Worm (Caenorhabditis elegans) whole organism, L3 larva: ENCODE measurements around the gene math-5.

Experiments
- ZK546.5 ChIP-seq: sonication (generic microtip); optimal IDR thresholded peaks from 2 replicates; lab custom pipeline; 2017; ENCODE audit warnings: missing biosample characterization, missing genetic modification characterization
- ama-1 ChIP-seq: fragments of 150-350 bp; optimal IDR thresholded peaks from 2 replicates; lab custom pipeline; 2018
- ceh-16 ChIP-seq: sonication (generic microtip); optimal IDR thresholded peaks from 2 replicates; lab custom pipeline; 2017; ENCODE audit warnings: missing biosample characterization, missing genetic modification characterization
- ceh-28 ChIP-seq: fragments of 150-350 bp; optimal IDR thresholded peaks from 2 replicates; lab custom pipeline; 2014; ENCODE audit warnings: missing biosample characterization, missing genetic modification reagents, missing genetic modification characterization
- ceh-82 ChIP-seq: fragments of 150-350 bp; optimal IDR thresholded peaks from 2 replicates; lab custom pipeline; 2014; ENCODE audit warnings: missing biosample characterization, missing genetic modification characterization
- daf-12 ChIP-seq: fragments of 150-350 bp; optimal IDR thresholded peaks from 2 replicates; lab custom pipeline; 2014; ENCODE audit warnings: missing biosample characterization, missing genetic modification reagents, missing genetic modification characterization
- egl-27 ChIP-seq: sonication (generic microtip); optimal IDR thresholded peaks from 4 replicates; lab custom pipeline; 2017; ENCODE audit warnings: missing biosample characterization, missing genetic modification reagents, missing genetic modification characterization
- egl-5 ChIP-seq: fragments of 150-350 bp; optimal IDR thresholded peaks from 2 replicates; lab custom pipeline; 2017; ENCODE audit warnings: missing biosample characterization, missing genetic modification reagents, missing genetic modification characterization, inconsistent platforms
- elt-1 ChIP-seq: fragments of 150-350 bp; optimal IDR thresholded peaks from 2 replicates; lab custom pipeline; 2014; ENCODE audit warnings: missing biosample characterization, missing genetic modification characterization
- elt-2 ChIP-seq: sonication (generic microtip); optimal IDR thresholded peaks from 2 replicates; lab custom pipeline; 2016; ENCODE audit warnings: missing genetic modification reagents, mild to moderate bottlenecking, missing genetic modification characterization, missing compliant biosample characterization
- elt-3 ChIP-seq, 3 experiments: fragments of 150-350 bp in 1 of 3; sonication (generic microtip) in 2 of 3; optimal IDR thresholded peaks; 2 replicates in 2 of 3; 4 replicates in 1 of 3; lab custom pipeline; 2014 to 2017; ENCODE audit warnings: missing biosample characterization in 3 of 3, missing genetic modification characterization in 3 of 3
- eor-1 ChIP-seq, 2 experiments: fragments of 150-350 bp; optimal IDR thresholded peaks; 2 replicates each; lab custom pipeline; 2014 to 2018; ENCODE audit warnings: missing biosample characterization in 2 of 2, missing genetic modification characterization in 2 of 2
- fos-1 ChIP-seq: fragments of 150-350 bp; optimal IDR thresholded peaks from 2 replicates; lab custom pipeline; 2014; ENCODE audit warnings: missing biosample characterization, missing genetic modification characterization
- hmg-11 ChIP-seq: sonication (generic microtip); optimal IDR thresholded peaks from 2 replicates; lab custom pipeline; 2016; ENCODE audit warnings: missing genetic modification characterization, missing compliant biosample characterization
- lin-15B ChIP-seq: fragments of 150-350 bp; optimal IDR thresholded peaks from 2 replicates; lab custom pipeline; 2014; ENCODE audit warnings: missing biosample characterization, missing genetic modification characterization
- lin-39 ChIP-seq: fragments of 150-350 bp; optimal IDR thresholded peaks from 2 replicates; lab custom pipeline; 2018; ENCODE audit warnings: missing biosample characterization, missing genetic modification reagents, missing genetic modification characterization
- lsy-12 ChIP-seq: sonication (generic microtip); optimal IDR thresholded peaks from 2 replicates; lab custom pipeline; 2016; ENCODE audit warnings: mild to moderate bottlenecking, missing genetic modification characterization, missing compliant biosample characterization
- mdl-1 ChIP-seq: fragments of 150-350 bp; optimal IDR thresholded peaks from 2 replicates; lab custom pipeline; 2014; ENCODE audit warnings: missing biosample characterization, missing genetic modification characterization
- nfya-1 ChIP-seq: sonication (generic microtip); optimal IDR thresholded peaks from 2 replicates; lab custom pipeline; 2017; ENCODE audit warnings: missing genetic modification characterization, mild to moderate bottlenecking, missing compliant biosample characterization, antibody characterized with exemption, moderate library complexity; ENCODE audit not compliant: insufficient read depth
- nhr-11 ChIP-seq: fragments of 150-350 bp; optimal IDR thresholded peaks from 2 replicates; lab custom pipeline; 2014; ENCODE audit warnings: missing biosample characterization, missing genetic modification characterization
- nhr-12 ChIP-seq: fragments of 150-350 bp; optimal IDR thresholded peaks from 2 replicates; lab custom pipeline; 2014; ENCODE audit warnings: missing biosample characterization, missing genetic modification characterization
- nhr-237 ChIP-seq: fragments of 150-350 bp; optimal IDR thresholded peaks from 2 replicates; lab custom pipeline; 2014; ENCODE audit warnings: missing biosample characterization, missing genetic modification characterization
- nhr-25 ChIP-seq: sonication (generic microtip); optimal IDR thresholded peaks from 2 replicates; lab custom pipeline; 2017; ENCODE audit warnings: missing biosample characterization, missing genetic modification characterization
- nhr-28 ChIP-seq: fragments of 150-350 bp; optimal IDR thresholded peaks from 2 replicates; lab custom pipeline; 2014; ENCODE audit warnings: missing biosample characterization, missing genetic modification characterization
- nhr-43 ChIP-seq: sonication (generic microtip); optimal IDR thresholded peaks from 2 replicates; lab custom pipeline; 2016; ENCODE audit warnings: mild to moderate bottlenecking, missing genetic modification characterization, missing compliant biosample characterization; ENCODE audit not compliant: poor library complexity, severe bottlenecking
- nhr-67 ChIP-seq: fragments of 150-350 bp; optimal IDR thresholded peaks from 2 replicates; lab custom pipeline; 2014; ENCODE audit warnings: missing biosample characterization, missing genetic modification characterization
- nhr-77 ChIP-seq: fragments of 150-350 bp; optimal IDR thresholded peaks from 2 replicates; lab custom pipeline; 2014; ENCODE audit warnings: missing biosample characterization, missing genetic modification characterization
- sea-2 ChIP-seq: fragments of 150-350 bp; sonication (generic microtip); optimal IDR thresholded peaks from 4 replicates; lab custom pipeline; 2014; ENCODE audit warnings: missing biosample characterization, missing genetic modification reagents, missing genetic modification characterization
- skn-1 ChIP-seq: fragments of 150-350 bp; optimal IDR thresholded peaks from 2 replicates; lab custom pipeline; 2014; ENCODE audit warnings: missing biosample characterization, missing genetic modification characterization
- snpc-4 ChIP-seq: fragments of 150-350 bp; optimal IDR thresholded peaks from 2 replicates; lab custom pipeline; 2014; ENCODE audit warnings: missing biosample characterization, missing genetic modification characterization
- unc-39 ChIP-seq: sonication (generic microtip); optimal IDR thresholded peaks from 4 replicates; lab custom pipeline; 2017; ENCODE audit warnings: missing biosample characterization, missing genetic modification characterization
- unc-62 ChIP-seq: fragments of 150-350 bp; sonication (generic microtip); optimal IDR thresholded peaks from 4 replicates; lab custom pipeline; 2014; ENCODE audit warnings: missing biosample characterization, missing genetic modification reagents, missing genetic modification characterization
- zag-1 ChIP-seq: fragments of 150-350 bp; optimal IDR thresholded peaks from 2 replicates; lab custom pipeline; 2014; ENCODE audit warnings: missing biosample characterization, missing genetic modification characterization
- ztf-11 ChIP-seq: fragments of 150-350 bp; optimal IDR thresholded peaks from 2 replicates; lab custom pipeline; 2014; ENCODE audit warnings: missing biosample characterization, missing genetic modification characterization
- ztf-4 ChIP-seq: fragments of 150-350 bp; optimal IDR thresholded peaks from 2 replicates; lab custom pipeline; 2014; ENCODE audit warnings: missing biosample characterization, missing genetic modification characterization

math-5 gene

DNA sequence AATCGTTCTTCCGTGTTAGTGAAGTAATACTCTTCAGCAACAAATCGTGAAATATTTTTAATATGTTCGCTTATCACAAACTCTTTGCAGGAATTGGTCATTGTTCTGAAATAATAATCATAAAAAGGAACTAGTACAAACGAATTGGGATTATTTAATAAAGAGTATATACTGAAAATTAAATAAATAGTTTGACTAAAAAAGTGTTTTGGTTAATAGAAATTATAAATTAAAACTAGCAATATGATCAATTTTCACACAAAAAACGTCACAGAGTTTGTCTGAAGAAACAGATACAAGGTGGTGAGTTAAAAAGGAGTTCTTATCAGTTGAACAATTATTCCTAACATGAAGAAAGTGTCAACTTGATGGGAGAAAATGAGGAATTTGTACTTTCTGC is at the start of gene math-5:
TSS of gene math-5 (minus strand) at position 101 of the 400 bp plus-strand sequence.
- TF ChIP-seq skn-1 (tag; lab: Kevin White, UChicago): no peak
- TF ChIP-seq nhr-67 (tag; lab: Kevin White, UChicago): no peak
- TF ChIP-seq egl-27 (tag; lab: Kevin White, UChicago): no peak
- TF ChIP-seq ceh-82: no peak
- no peak for TF ChIP-seq ZK546.5 (tag; lab: Kevin White, UChicago)
- TF ChIP-seq ama-1 (lab: Kevin White, UChicago): no peak
- TF ChIP-seq nhr-25 (tag; lab: Kevin White, UChicago): no peak
- TF ChIP-seq snpc-4 (tag; lab: Kevin White, UChicago): no peak
- TF ChIP-seq mdl-1 (tag; lab: Kevin White, UChicago): no peak
- TF ChIP-seq nhr-77 (tag; lab: Kevin White, UChicago): no peak
- TF ChIP-seq nhr-237 (tag; lab: Kevin White, UChicago): no peak
- no peak for TF ChIP-seq hmg-11 (tag; lab: Kevin White, UChicago)
- no peak for TF ChIP-seq unc-62 (GFP tag; lab: Kevin White, UChicago)

DNA sequence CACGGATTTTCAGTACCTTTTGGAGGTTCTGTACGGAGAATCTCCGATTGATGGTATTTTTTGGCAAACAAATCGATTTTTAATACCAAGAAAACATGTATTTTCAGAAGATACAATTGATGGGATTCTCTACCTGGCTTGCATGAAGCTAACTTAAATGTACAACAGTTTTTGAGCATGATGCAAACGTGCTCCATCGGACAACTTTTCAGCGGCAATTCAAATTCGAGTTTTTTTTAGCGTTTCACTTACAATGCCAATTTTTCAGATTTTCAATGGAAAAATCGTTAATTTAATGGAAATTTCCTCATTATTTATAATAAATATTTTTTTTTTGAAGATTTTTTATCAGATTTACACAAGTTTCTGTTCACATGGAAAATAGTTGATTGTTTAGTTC is 46.0 kb upstream of the math-5 start:
- TF ChIP-seq elt-3 (tag; optimal IDR thresholded peaks at IDR 0.05; lab: Kevin White, UChicago): no peak
- no peak for TF ChIP-seq nhr-28 (tag; lab: Kevin White, UChicago)
- TF ChIP-seq zag-1: no peak
- TF ChIP-seq nhr-43 (tag; lab: Kevin White, UChicago): no peak
- no peak for TF ChIP-seq hmg-11 (tag; lab: Kevin White, UChicago)
- no peak for TF ChIP-seq nhr-25 (tag; lab: Kevin White, UChicago)
- no peak for TF ChIP-seq ama-1 (lab: Kevin White, UChicago)
- TF ChIP-seq elt-1: no peak
- TF ChIP-seq egl-5: no peak

DNA sequence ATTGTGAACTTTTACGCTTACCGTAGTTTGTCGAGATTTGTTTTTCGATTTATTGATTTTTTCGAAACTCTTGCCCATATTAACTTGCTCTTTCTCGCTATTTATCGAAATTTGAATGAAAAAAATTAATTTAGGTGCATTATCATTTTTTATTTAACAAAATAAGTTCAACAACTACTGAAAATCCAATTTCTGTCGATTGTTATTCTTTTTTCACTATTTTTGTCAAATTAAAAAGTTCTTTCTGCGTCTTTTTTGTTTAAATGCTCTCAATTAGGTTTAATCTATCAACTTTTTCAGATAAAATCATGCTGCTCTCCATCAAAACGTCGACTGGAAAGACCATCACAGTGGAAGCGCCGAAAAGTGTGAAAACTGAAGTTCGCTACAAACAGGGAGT is 43.6 kb upstream of the math-5 start, which contains the start of gene F52C6.2:
TSS of gene F52C6.2 (plus strand) at position 301 of the 400 bp plus-strand sequence.
- TF ChIP-seq fos-1 (no peak), daf-12 (tag; lab: Kevin White, UChicago) (no peak), nhr-12 (no peak), skn-1 (tag; lab: Kevin White, UChicago) (no peak), ztf-4 (tag; lab: Kevin White, UChicago) (no peak)

DNA sequence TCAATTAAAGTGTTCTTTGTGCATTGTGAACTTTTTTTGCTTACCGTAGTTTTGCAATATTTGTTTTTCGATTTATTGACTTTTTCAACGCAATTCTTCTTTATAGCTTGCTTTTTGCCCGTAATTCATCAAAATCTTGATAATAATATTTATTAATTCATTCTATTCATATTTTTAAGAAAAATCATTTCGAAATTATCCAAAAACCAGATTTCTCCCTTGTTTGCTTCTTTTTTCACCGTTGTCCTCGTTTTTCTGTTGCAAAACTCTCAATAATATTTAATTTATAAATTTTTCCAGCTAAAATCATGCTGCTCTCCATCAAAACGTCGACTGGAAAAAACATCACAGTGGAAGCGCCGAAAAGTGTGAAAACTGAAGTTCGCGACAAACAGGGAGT is 41.9 kb upstream of the math-5 start, which contains the start of gene F52C6.3:
TSS of gene F52C6.3 (plus strand) at position 301 of the 400 bp plus-strand sequence.
- TF ChIP-seq nfya-1 (no peak), mdl-1 (tag; lab: Kevin White, UChicago) (no peak), unc-39 (no peak), snpc-4 (tag; lab: Kevin White, UChicago) (no peak), egl-5 (no peak), nhr-77 (tag; lab: Kevin White, UChicago) (no peak), nhr-25 (tag; lab: Kevin White, UChicago) (no peak), sea-2 (GFP tag; lab: Kevin White, UChicago) (no peak), ceh-16 (tag; lab: Kevin White, UChicago) (no peak), fos-1 (no peak), ztf-4 (tag; lab: Kevin White, UChicago) (no peak), lin-39 (tag; lab: Kevin White, UChicago) (no peak), nhr-67 (tag; lab: Kevin White, UChicago) (no peak), skn-1 (tag; lab: Kevin White, UChicago) (no peak), lin-15B (tag; lab: Kevin White, UChicago) (no peak)

DNA sequence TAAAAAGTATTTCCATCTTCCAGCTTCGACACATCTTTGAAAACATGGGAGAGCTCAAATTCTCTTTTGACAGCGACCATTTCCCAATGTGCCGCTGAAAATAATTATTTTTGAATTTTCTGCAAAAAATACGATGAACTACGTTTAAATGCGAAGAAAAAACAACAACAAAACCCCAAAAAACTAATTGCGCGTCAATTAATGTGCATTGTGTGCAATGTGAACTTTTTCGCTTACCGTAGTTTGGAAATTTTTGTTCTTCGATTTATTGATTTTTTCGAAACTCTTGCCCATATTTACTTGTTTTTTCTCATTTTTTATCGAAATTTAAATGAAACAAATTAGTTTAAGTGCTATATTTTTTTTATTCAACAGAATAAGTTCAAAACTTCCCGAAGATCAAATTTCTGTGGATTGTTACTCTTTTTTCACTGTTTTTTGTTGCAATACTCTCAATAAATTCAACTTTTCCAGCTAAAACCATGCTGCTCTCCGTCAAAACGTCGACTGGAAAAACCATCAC is 40.1 kb upstream of the math-5 start, which contains the start of the genes bath-2 and F52C6.4:
TSS of gene bath-2 (minus strand) at position 101 of the 523 bp plus-strand sequence.
TSS of gene F52C6.4 (plus strand) at position 473 of the 523 bp plus-strand sequence.
- TF ChIP-seq nhr-12 (no peak), fos-1 (no peak), sea-2 (GFP tag; lab: Kevin White, UChicago) (no peak), lsy-12 (tag; lab: Kevin White, UChicago) (no peak), egl-27 (tag; lab: Kevin White, UChicago) (no peak), ztf-11 (tag; lab: Kevin White, UChicago) (no peak), eor-1 (tag; optimal IDR thresholded peaks at IDR 0.05; lab: Kevin White, UChicago) (no peak), ama-1 (lab: Kevin White, UChicago) (no peak), nhr-11 (no peak), elt-2 (tag; lab: Kevin White, UChicago) (no peak), snpc-4 (tag; lab: Kevin White, UChicago) (no peak), ztf-4 (tag; lab: Kevin White, UChicago) (no peak), ceh-28 (tag; lab: Kevin White, UChicago) (no peak), ceh-82 (no peak), egl-5 (no peak)
